Fruit fly (Drosophila melanogaster) whole organism, adult: ENCODE measurements around the gene PIG-Wa.

ENCODE experiments used
- CG11617 ChIP-seq: fragments of 200-800 bp; sonication (Bioruptor generic); optimal IDR thresholded peaks from 2 replicates; lab custom pipeline; 2017; ENCODE audit warnings: mild to moderate bottlenecking, missing biosample characterization, missing genetic modification reagents, missing genetic modification characterization
- CG12768 ChIP-seq: fragments of 200-800 bp; sonication (Bioruptor generic); optimal IDR thresholded peaks from 2 replicates; lab custom pipeline; 2017; ENCODE audit warnings: missing biosample characterization, missing genetic modification characterization, mild to moderate bottlenecking, moderate library complexity, missing genetic modification reagents
- CG14711 ChIP-seq: fragments of 200-800 bp; sonication (Bioruptor generic); optimal IDR thresholded peaks from 2 replicates; lab custom pipeline; 2018; ENCODE audit warnings: missing biosample characterization, mild to moderate bottlenecking, missing genetic modification characterization, moderate library complexity
- CG1620 ChIP-seq: fragments of 200-800 bp; sonication (Bioruptor generic); optimal IDR thresholded peaks from 2 replicates; lab custom pipeline; 2016; ENCODE audit warnings: missing biosample characterization, missing genetic modification characterization
- CG33017 ChIP-seq: fragments of 200-800 bp; sonication (Bioruptor generic); optimal IDR thresholded peaks from 2 replicates; lab custom pipeline; 2018; ENCODE audit warnings: missing biosample characterization, mild to moderate bottlenecking, missing genetic modification characterization, moderate library complexity
- CG5204 ChIP-seq: fragments of 200-800 bp; sonication (Bioruptor generic); optimal IDR thresholded peaks from 2 replicates; lab custom pipeline; 2016; ENCODE audit warnings: missing biosample characterization, missing genetic modification characterization
- CG7045 ChIP-seq: fragments of 200-800 bp; sonication (Bioruptor generic); optimal IDR thresholded peaks from 2 replicates; lab custom pipeline; 2017; ENCODE audit warnings: missing biosample characterization, mild to moderate bottlenecking, missing genetic modification characterization
- CG7101 ChIP-seq: fragments of 200-800 bp; sonication (Bioruptor generic); optimal IDR thresholded peaks from 2 replicates; lab custom pipeline; 2018; ENCODE audit warnings: missing biosample characterization, mild to moderate bottlenecking, missing genetic modification characterization, moderate library complexity
- Clk ChIP-seq: fragments of 200-800 bp; sonication (Bioruptor generic); optimal IDR thresholded peaks from 2 replicates; lab custom pipeline; 2017; ENCODE audit warnings: missing biosample characterization, missing genetic modification characterization
- Crg-1 ChIP-seq: fragments of 200-800 bp; sonication (Bioruptor generic); optimal IDR thresholded peaks from 2 replicates; lab custom pipeline; 2016; ENCODE audit warnings: missing biosample characterization, missing genetic modification characterization
- Hr96 ChIP-seq: fragments of 200-800 bp; sonication (Bioruptor generic); optimal IDR thresholded peaks from 2 replicates; lab custom pipeline; 2016; ENCODE audit warnings: missing biosample characterization, missing genetic modification characterization
- Mnt ChIP-seq: fragments of 200-800 bp; sonication (Bioruptor generic); optimal IDR thresholded peaks from 2 replicates; lab custom pipeline; 2016; ENCODE audit warnings: missing biosample characterization, mild to moderate bottlenecking, missing genetic modification characterization
- bab1 ChIP-seq: fragments of 200-800 bp; sonication (Bioruptor generic); optimal IDR thresholded peaks from 3 replicates; lab custom pipeline; 2019; ENCODE audit warnings: missing biosample characterization, mild to moderate bottlenecking, missing genetic modification characterization, moderate library complexity
- cic ChIP-seq: fragments of 200-800 bp; sonication (Bioruptor generic); optimal IDR thresholded peaks from 2 replicates; lab custom pipeline; 2017; ENCODE audit warnings: missing biosample characterization, mild to moderate bottlenecking, missing genetic modification characterization, moderate library complexity
- cnc ChIP-seq, 2 experiments: fragments of >200 bp; optimal IDR thresholded peaks; 2 replicates each; lab custom pipeline; 2017
- kay ChIP-seq: fragments of 200-800 bp; sonication (Bioruptor generic); peaks from one replicate; lab custom pipeline; 2016; ENCODE audit warnings: missing biosample characterization, missing genetic modification characterization, borderline replicate concordance
- ovo ChIP-seq: fragments of 200-800 bp; sonication (Bioruptor generic); optimal IDR thresholded peaks from 2 replicates; lab custom pipeline; 2016; ENCODE audit warnings: missing biosample characterization, missing genetic modification characterization
- pad ChIP-seq: fragments of 200-800 bp; sonication (Bioruptor generic); optimal IDR thresholded peaks from 3 replicates; lab custom pipeline; 2017; ENCODE audit warnings: missing biosample characterization, missing genetic modification characterization, mild to moderate bottlenecking, moderate library complexity, missing genetic modification reagents
- tj ChIP-seq: fragments of 200-800 bp; sonication (Bioruptor generic); optimal IDR thresholded peaks from 3 replicates; lab custom pipeline; 2017; ENCODE audit warnings: missing biosample characterization, mild to moderate bottlenecking, missing genetic modification characterization, moderate library complexity
- toe ChIP-seq: fragments of 200-800 bp; sonication (Bioruptor generic); optimal IDR thresholded peaks from 2 replicates; lab custom pipeline; 2016; ENCODE audit warnings: missing biosample characterization, missing genetic modification characterization

Gene PIG-Wa

dm6 chr2L:2427384-2428208 lies 44.6 kb downstream of the PIG-Wa start:
- no peak for TF ChIP-seq tj (GFP tag; lab: Kevin White, UChicago)
- TF ChIP-seq CG7101 (tag; lab: Kevin White, UChicago): no peak
- TF ChIP-seq cic: peak; percentile 7
- TF ChIP-seq CG33017: no peak
- no peak for TF ChIP-seq bab1 (GFP tag; lab: Kevin White, UChicago)
- no peak for TF ChIP-seq CG7045 (GFP tag; lab: Kevin White, UChicago)
- peak; percentile 43 for TF ChIP-seq CG12768
- TF ChIP-seq pad (GFP tag; lab: Kevin White, UChicago): no peak
- no peak for TF ChIP-seq toe (GFP tag; lab: Kevin White, UChicago)
- no peak for TF ChIP-seq ovo (GFP tag; lab: Kevin White, UChicago)
- TF ChIP-seq CG14711 (tag; lab: Kevin White, UChicago): no peak
- TF ChIP-seq Crg-1 (GFP tag; lab: Kevin White, UChicago): no peak

- TF ChIP-seq cic (no peak), CG7101 (tag; lab: Kevin White, UChicago) (no peak), bab1 (GFP tag; lab: Kevin White, UChicago) (no peak), CG33017 (no peak), CG11617 (GFP tag; lab: Kevin White, UChicago) (no peak), CG12768 (no peak), Hr96 (GFP tag; lab: Kevin White, UChicago) (no peak), ovo (GFP tag; lab: Kevin White, UChicago) (no peak), pad (GFP tag; lab: Kevin White, UChicago) (no peak), CG1620 (GFP tag; lab: Kevin White, UChicago) (no peak), tj (GFP tag; lab: Kevin White, UChicago) (no peak), CG7045 (GFP tag; lab: Kevin White, UChicago) (no peak), cnc (optimal IDR thresholded peaks at IDR 0.05; lab: Kevin White, UChicago) (no peak), CG14711 (tag; lab: Kevin White, UChicago) (no peak), Mnt (GFP tag; lab: Kevin White, UChicago) (no peak), Crg-1 (GFP tag; lab: Kevin White, UChicago) (no peak), Clk (GFP tag; lab: Kevin White, UChicago) (no peak), toe (GFP tag; lab: Kevin White, UChicago) (no peak), kay (GFP tag; lab: Kevin White, UChicago) (no peak)
Observed at dm6 chr2L:2428209-2428488, 45.1 kb downstream of the PIG-Wa start, which contains the start of gene dpp. Gene dpp (plus strand): TSS chr2L:2428372.

dm6 chr2L:2429588-2429987 lies 46.6 kb downstream of the PIG-Wa start:
- TF ChIP-seq CG5204 (GFP tag; lab: Kevin White, UChicago) (no peak), kay (GFP tag; lab: Kevin White, UChicago) (peak; percentile 52)

- TF ChIP-seq Clk (GFP tag; lab: Kevin White, UChicago): no peak
- no peak for TF ChIP-seq cic
- TF ChIP-seq CG1620 (GFP tag; lab: Kevin White, UChicago): no peak
- no peak for TF ChIP-seq tj (GFP tag; lab: Kevin White, UChicago)
- TF ChIP-seq CG33017: no peak
- no peak for TF ChIP-seq CG12768
- no peak for TF ChIP-seq CG7045 (GFP tag; lab: Kevin White, UChicago)
- TF ChIP-seq ovo (GFP tag; lab: Kevin White, UChicago): no peak
- TF ChIP-seq Crg-1 (GFP tag; lab: Kevin White, UChicago): no peak
- no peak for TF ChIP-seq Hr96 (GFP tag; lab: Kevin White, UChicago)
- TF ChIP-seq bab1 (GFP tag; lab: Kevin White, UChicago): no peak
- no peak for TF ChIP-seq Mnt (GFP tag; lab: Kevin White, UChicago)
- no peak for TF ChIP-seq CG11617 (GFP tag; lab: Kevin White, UChicago)
- TF ChIP-seq CG14711 (tag; lab: Kevin White, UChicago): no peak
- TF ChIP-seq CG5204 (GFP tag; lab: Kevin White, UChicago): no peak
- TF ChIP-seq pad (GFP tag; lab: Kevin White, UChicago): no peak
- TF ChIP-seq toe (GFP tag; lab: Kevin White, UChicago): no peak
- TF ChIP-seq kay (GFP tag; lab: Kevin White, UChicago): no peak
- TF ChIP-seq cnc (optimal IDR thresholded peaks at IDR 0.05; lab: Kevin White, UChicago): no peak
- TF ChIP-seq CG7101 (tag; lab: Kevin White, UChicago): no peak
Observed at dm6 chr2L:2430251-2430650, 47.2 kb downstream of the PIG-Wa start.

dm6 chr2L:2432809-2433493 lies 49.9 kb downstream of the PIG-Wa start:
- TF ChIP-seq cnc (optimal IDR thresholded peaks at IDR 0.05; lab: Kevin White, UChicago) (no peak), CG33017 (no peak), Clk (GFP tag; lab: Kevin White, UChicago) (no peak), CG5204 (GFP tag; lab: Kevin White, UChicago) (no peak), bab1 (GFP tag; lab: Kevin White, UChicago) (no peak)

- TF ChIP-seq CG7101 (tag; lab: Kevin White, UChicago): peak; percentile 60
- TF ChIP-seq ovo (GFP tag; lab: Kevin White, UChicago): no peak
- TF ChIP-seq pad (GFP tag; lab: Kevin White, UChicago): no peak
- peak; percentile 20 for TF ChIP-seq Clk (GFP tag; lab: Kevin White, UChicago)
- no peak for TF ChIP-seq CG1620 (GFP tag; lab: Kevin White, UChicago)
- no peak for TF ChIP-seq bab1 (GFP tag; lab: Kevin White, UChicago)
- TF ChIP-seq Crg-1 (GFP tag; lab: Kevin White, UChicago): no peak
- TF ChIP-seq CG7045 (GFP tag; lab: Kevin White, UChicago): peak; percentile 74
- TF ChIP-seq toe (GFP tag; lab: Kevin White, UChicago): peak; percentile 48
- TF ChIP-seq Hr96 (GFP tag; lab: Kevin White, UChicago): peak; percentile 55
- peak; percentile 72 for TF ChIP-seq CG5204 (GFP tag; lab: Kevin White, UChicago)
- TF ChIP-seq cnc (optimal IDR thresholded peaks at IDR 0.05; lab: Kevin White, UChicago): no peak
- TF ChIP-seq kay (GFP tag; lab: Kevin White, UChicago): peak; percentile 45
- peak; percentile 42 for TF ChIP-seq CG14711 (tag; lab: Kevin White, UChicago)
- no peak for TF ChIP-seq cic
- TF ChIP-seq Mnt (GFP tag; lab: Kevin White, UChicago): no peak
- TF ChIP-seq tj (GFP tag; lab: Kevin White, UChicago): peak; percentile 10
- peak; percentile 57 for TF ChIP-seq CG12768
- no peak for TF ChIP-seq CG11617 (GFP tag; lab: Kevin White, UChicago)
- peak; percentile 72 for TF ChIP-seq CG33017
Observed at dm6 chr2L:2433494-2434054, 50.6 kb downstream of the PIG-Wa start.
